Worm (Caenorhabditis elegans) whole organism, young adult: ENCODE measurements around the gene gst-27.

ENCODE experiments used
- F22D6.2 ChIP-seq: sonication (generic microtip); optimal IDR thresholded peaks from 2 replicates; lab custom pipeline; 2016; ENCODE audit warnings: mild to moderate bottlenecking, missing genetic modification characterization, missing compliant biosample characterization
- T26A5.8 ChIP-seq: sonication (generic microtip); optimal IDR thresholded peaks from 2 replicates; lab custom pipeline; 2016; ENCODE audit warnings: missing genetic modification characterization, missing compliant biosample characterization
- madf-3 ChIP-seq: fragments of 200-800 bp; sonication (Bioruptor generic); IDR thresholded peaks from 2 replicates; pipeline ENCODE4 v1.3.6; 2022; ENCODE audit warnings: missing genetic modification reagents, missing genetic modification characterization, missing compliant biosample characterization
- nhr-90 ChIP-seq: sonication (generic microtip); optimal IDR thresholded peaks from 2 replicates; lab custom pipeline; 2016; ENCODE audit warnings: missing genotype, mild to moderate bottlenecking, missing genetic modification characterization, missing compliant biosample characterization
- unc-62 ChIP-seq: fragments of 150-350 bp; optimal IDR thresholded peaks from 2 replicates; lab custom pipeline; 2014; ENCODE audit warnings: missing biosample characterization, missing genetic modification reagents, missing genetic modification characterization

ce11 chrII:15212260-15212914 is 46.9 kb upstream of the gst-27 start:
- no peak for TF ChIP-seq T26A5.8 (tag; lab: Kevin White, UChicago)
- TF ChIP-seq F22D6.2 (tag; lab: Kevin White, UChicago) = no peak
- no peak for TF ChIP-seq nhr-90
- TF ChIP-seq madf-3 (GFP tag; lab: Robert Waterston, UW) = no peak
- no peak for TF ChIP-seq unc-62
